Worm (Caenorhabditis elegans) whole organism, mixed stage, embryonic: Measurements from ENCODE around the gene cul-4.

Source experiments
- M03D4.4 ChIP-seq: sonication (generic microtip); optimal IDR thresholded peaks from 2 replicates; lab custom pipeline; 2017; ENCODE audit warnings: mild to moderate bottlenecking, missing genetic modification characterization, missing compliant biosample characterization
- bed-3 ChIP-seq: fragments of 200-800 bp; sonication (Bioruptor generic); optimal IDR thresholded peaks from 3 replicates; lab custom pipeline; 2018; ENCODE audit warnings: mild to moderate bottlenecking, missing genetic modification characterization, moderate library complexity, missing compliant biosample characterization
- blmp-1 ChIP-seq: fragments of 150-350 bp; optimal IDR thresholded peaks from 2 replicates; lab custom pipeline; 2014; ENCODE audit warnings: missing biosample characterization, missing genetic modification characterization
- ceh-39 ChIP-seq: fragments of 150-350 bp; optimal IDR thresholded peaks from 2 replicates; lab custom pipeline; 2014; ENCODE audit warnings: missing biosample characterization, missing genetic modification characterization
- ceh-43 ChIP-seq: fragments of 200-800 bp; sonication (Bioruptor generic); optimal IDR thresholded peaks from 2 replicates; lab custom pipeline; 2018; ENCODE audit warnings: mild to moderate bottlenecking, missing genetic modification characterization, moderate library complexity, missing compliant biosample characterization
- ceh-83 ChIP-seq: fragments of 200-800 bp; sonication (Bioruptor generic); optimal IDR thresholded peaks from 2 replicates; lab custom pipeline; 2018; ENCODE audit warnings: mild to moderate bottlenecking, missing genetic modification characterization, missing compliant biosample characterization
- cnd-1 ChIP-seq: fragments of 200-800 bp; sonication (Bioruptor generic); optimal IDR thresholded peaks from 2 replicates; lab custom pipeline; 2018; ENCODE audit warnings: mild to moderate bottlenecking, missing genetic modification characterization, missing compliant biosample characterization
- drap-1 ChIP-seq: fragments of 200-800 bp; sonication (Bioruptor generic); optimal IDR thresholded peaks from 3 replicates; lab custom pipeline; 2018; ENCODE audit warnings: mild to moderate bottlenecking, missing genetic modification characterization, missing compliant biosample characterization
- elt-1 ChIP-seq: sonication (generic microtip); optimal IDR thresholded peaks from 2 replicates; lab custom pipeline; 2017; ENCODE audit warnings: missing genetic modification characterization, mild to moderate bottlenecking, missing compliant biosample characterization, antibody characterized with exemption, moderate library complexity, borderline replicate concordance; ENCODE audit not compliant: insufficient read depth
- elt-3 ChIP-seq: fragments of 150-350 bp; optimal IDR thresholded peaks from 2 replicates; lab custom pipeline; 2014; ENCODE audit warnings: missing biosample characterization, missing genetic modification characterization
- flh-1 ChIP-seq: fragments of 200-800 bp; sonication (Bioruptor generic); optimal IDR thresholded peaks from 2 replicates; lab custom pipeline; 2018; ENCODE audit warnings: mild to moderate bottlenecking, missing genetic modification characterization, moderate library complexity, missing compliant biosample characterization
- ham-2 ChIP-seq: fragments of 200-800 bp; sonication (Bioruptor generic); optimal IDR thresholded peaks from 2 replicates; lab custom pipeline; 2018; ENCODE audit warnings: mild to moderate bottlenecking, missing genetic modification characterization, missing compliant biosample characterization
- hlh-1 ChIP-seq: fragments of 150-350 bp; optimal IDR thresholded peaks from 2 replicates; lab custom pipeline; 2014; ENCODE audit warnings: missing biosample characterization, missing genetic modification reagents, missing genetic modification characterization
- lin-13 ChIP-seq: fragments of 150-350 bp; optimal IDR thresholded peaks from 2 replicates; lab custom pipeline; 2014; ENCODE audit warnings: missing biosample characterization, missing genetic modification characterization
- lsy-2 ChIP-seq: fragments of 150-350 bp; optimal IDR thresholded peaks from 2 replicates; lab custom pipeline; 2014; ENCODE audit warnings: missing biosample characterization, missing genetic modification characterization
- mab-5 ChIP-seq: fragments of 150-350 bp; optimal IDR thresholded peaks from 2 replicates; lab custom pipeline; 2014; ENCODE audit warnings: missing biosample characterization, missing genetic modification characterization
- mep-1 ChIP-seq: fragments of 150-350 bp; optimal IDR thresholded peaks from 2 replicates; lab custom pipeline; 2017; ENCODE audit warnings: missing biosample characterization, missing genetic modification reagents, missing genetic modification characterization, inconsistent platforms
- mls-2 ChIP-seq: sonication (generic microtip); optimal IDR thresholded peaks from 2 replicates; lab custom pipeline; 2016; ENCODE audit warnings: mild to moderate bottlenecking, missing genetic modification characterization, moderate library complexity, missing compliant biosample characterization
- nhr-2 ChIP-seq: fragments of 150-350 bp; optimal IDR thresholded peaks from 2 replicates; lab custom pipeline; 2014; ENCODE audit warnings: missing biosample characterization, missing genetic modification characterization
- nhr-237 ChIP-seq: fragments of 150-350 bp; optimal IDR thresholded peaks from 2 replicates; lab custom pipeline; 2014; ENCODE audit warnings: missing biosample characterization, missing genetic modification characterization
- nhr-28 ChIP-seq: fragments of 150-350 bp; optimal IDR thresholded peaks from 2 replicates; lab custom pipeline; 2014; ENCODE audit warnings: missing biosample characterization, missing genetic modification characterization
- pha-4 ChIP-seq: fragments of 150-350 bp; optimal IDR thresholded peaks from 2 replicates; lab custom pipeline; 2018; ENCODE audit warnings: missing biosample characterization, missing genetic modification reagents, missing genetic modification characterization
- sem-2 ChIP-seq: fragments of 200-800 bp; sonication (Bioruptor generic); optimal IDR thresholded peaks from 2 replicates; lab custom pipeline; 2018; ENCODE audit warnings: mild to moderate bottlenecking, missing genetic modification characterization, missing compliant biosample characterization
- snpc-4 ChIP-seq: fragments of 150-350 bp; optimal IDR thresholded peaks from 2 replicates; lab custom pipeline; 2014; ENCODE audit warnings: missing biosample characterization, missing genetic modification characterization
- sptf-1 ChIP-seq: sonication (generic microtip); optimal IDR thresholded peaks from 2 replicates; lab custom pipeline; 2017; ENCODE audit warnings: mild to moderate bottlenecking, missing genetic modification characterization, moderate library complexity, missing compliant biosample characterization
- tbx-8 ChIP-seq: fragments of 200-800 bp; sonication (Bioruptor generic); optimal IDR thresholded peaks from 2 replicates; lab custom pipeline; 2018; ENCODE audit warnings: mild to moderate bottlenecking, missing genetic modification characterization, moderate library complexity, missing compliant biosample characterization
- unc-120 ChIP-seq: sonication (generic microtip); optimal IDR thresholded peaks from 2 replicates; lab custom pipeline; 2017; ENCODE audit warnings: missing genetic modification characterization, missing compliant biosample characterization; ENCODE audit not compliant: poor library complexity, severe bottlenecking
- unc-39 ChIP-seq: fragments of 150-350 bp; optimal IDR thresholded peaks from 2 replicates; lab custom pipeline; 2014; ENCODE audit warnings: missing biosample characterization, missing genetic modification characterization
- unc-62 ChIP-seq: fragments of 150-350 bp; optimal IDR thresholded peaks from 2 replicates; lab custom pipeline; 2014; ENCODE audit warnings: missing biosample characterization, missing genetic modification reagents, missing genetic modification characterization
- zip-8 ChIP-seq: fragments of 150-350 bp; optimal IDR thresholded peaks from 2 replicates; lab custom pipeline; 2014; ENCODE audit warnings: missing biosample characterization, missing genetic modification characterization

The cul-4 gene

ce11 chrII:7295917-7296316 lies 6.0 kb upstream of the cul-4 start, which contains the start of gene C30G12.6:
Gene C30G12.6, minus strand, starts transcription at chrII:7296017.
- TF ChIP-seq nhr-237 (tag; lab: Kevin White, UChicago) (no peak), sem-2 (GFP tag; lab: Kevin White, UChicago) (no peak), tbx-8 (GFP tag; lab: Kevin White, UChicago) (no peak), mls-2 (tag; lab: Kevin White, UChicago) (no peak), blmp-1 (tag; lab: Kevin White, UChicago) (no peak), nhr-28 (tag; lab: Kevin White, UChicago) (no peak), elt-3 (tag; lab: Kevin White, UChicago) (no peak), ceh-83 (GFP tag; lab: Kevin White, UChicago) (no peak), flh-1 (GFP tag; lab: Kevin White, UChicago) (no peak), drap-1 (GFP tag; lab: Kevin White, UChicago) (no peak), unc-120 (no peak), bed-3 (GFP tag; lab: Kevin White, UChicago) (no peak), lsy-2 (tag; lab: Kevin White, UChicago) (no peak), pha-4 (tag; lab: Kevin White, UChicago) (no peak), mab-5 (no peak), elt-1 (tag; lab: Kevin White, UChicago) (no peak), mep-1 (tag; lab: Kevin White, UChicago) (no peak), zip-8 (tag; lab: Kevin White, UChicago) (no peak), M03D4.4 (tag; lab: Kevin White, UChicago) (no peak), sptf-1 (no peak)
- TF ChIP-seq, all 35 proteins: peak for 0

DNA sequence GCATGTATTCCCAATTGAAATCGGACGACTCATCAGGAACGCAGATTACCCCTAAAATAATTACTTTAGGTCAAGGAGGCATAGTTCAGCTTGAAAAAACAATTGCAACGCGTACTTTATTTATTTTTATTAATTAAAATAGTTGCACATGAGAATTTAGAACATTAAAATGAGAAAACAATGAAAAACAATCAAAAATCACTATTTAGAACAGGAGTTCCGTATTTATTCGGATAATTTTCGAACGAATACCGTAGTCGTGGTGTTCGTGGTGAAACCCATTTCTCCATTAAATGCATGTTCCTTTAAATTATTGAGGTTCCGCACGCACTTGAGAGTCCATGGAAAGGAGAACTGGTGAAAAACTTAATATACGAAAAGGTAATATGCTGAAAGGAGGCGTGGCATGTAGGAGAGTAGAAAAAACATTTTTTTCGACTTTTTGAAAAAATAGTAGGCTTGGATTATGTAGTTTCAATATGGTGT lies 3.7 kb upstream of the cul-4 start, which contains the start of gene puf-8:
Gene puf-8 (minus strand): TSS at position 51 of the 486 bp plus-strand sequence.
- TF ChIP-seq blmp-1 (tag; lab: Kevin White, UChicago) (no peak), ceh-43 (GFP tag; lab: Kevin White, UChicago) (no peak), nhr-237 (tag; lab: Kevin White, UChicago) (no peak), elt-3 (tag; lab: Kevin White, UChicago) (no peak), ceh-39 (tag; lab: Kevin White, UChicago) (no peak), mep-1 (tag; lab: Kevin White, UChicago) (no peak), drap-1 (GFP tag; lab: Kevin White, UChicago) (no peak), pha-4 (tag; lab: Kevin White, UChicago) (no peak), lin-13 (tag; lab: Kevin White, UChicago) (no peak), cnd-1 (no peak), M03D4.4 (tag; lab: Kevin White, UChicago) (no peak), nhr-2 (tag; lab: Kevin White, UChicago) (no peak), nhr-28 (tag; lab: Kevin White, UChicago) (no peak)

- no peak for TF ChIP-seq snpc-4 (tag; lab: Kevin White, UChicago)
- no peak for TF ChIP-seq sem-2 (GFP tag; lab: Kevin White, UChicago)
- TF ChIP-seq hlh-1 (tag; lab: Kevin White, UChicago) = no peak
- TF ChIP-seq nhr-237 (tag; lab: Kevin White, UChicago) = no peak
- no peak for TF ChIP-seq nhr-28 (tag; lab: Kevin White, UChicago)
- TF ChIP-seq unc-39 (tag; lab: Kevin White, UChicago) = no peak
- no peak for TF ChIP-seq mls-2 (tag; lab: Kevin White, UChicago)
- TF ChIP-seq M03D4.4 (tag; lab: Kevin White, UChicago) = no peak
- no peak for TF ChIP-seq tbx-8 (GFP tag; lab: Kevin White, UChicago)
- TF ChIP-seq drap-1 (GFP tag; lab: Kevin White, UChicago) = no peak
- no peak for TF ChIP-seq ceh-39 (tag; lab: Kevin White, UChicago)
- TF ChIP-seq unc-62 (GFP tag; lab: Kevin White, UChicago) = no peak
- TF ChIP-seq cnd-1 = no peak
- no peak for TF ChIP-seq sptf-1
- TF ChIP-seq ceh-83 (GFP tag; lab: Kevin White, UChicago) = no peak
- no peak for TF ChIP-seq ceh-43 (GFP tag; lab: Kevin White, UChicago)
- no peak for TF ChIP-seq ham-2 (GFP tag; lab: Kevin White, UChicago)
- TF ChIP-seq zip-8 (tag; lab: Kevin White, UChicago) = no peak
- TF ChIP-seq unc-120 = no peak
- no peak for TF ChIP-seq pha-4 (tag; lab: Kevin White, UChicago)
Observed at ce11 chrII:7299042-7299441, 2.9 kb upstream of the cul-4 start, which contains the start of gene C30G12.1. Gene C30G12.1, plus strand, starts transcription at chrII:7299342.

- TF ChIP-seq ceh-83 (GFP tag; lab: Kevin White, UChicago) (no peak), zip-8 (tag; lab: Kevin White, UChicago) (peak; percentile 37)
- TF ChIP-seq, all 35 proteins: peak for 1
Observed at ce11 chrII:7305558-7305957, 3.7 kb downstream of the cul-4 start, which contains the start of gene brf-1. Gene brf-1, plus strand, starts transcription at chrII:7305858.
